Fruit fly (Drosophila melanogaster) whole organism, embryonic: ENCODE measurements around the gene Pisd.

Source experiments
- Abd-B ChIP-seq: fragments of 200-800 bp; sonication (Bioruptor generic); optimal IDR thresholded peaks from 2 replicates; lab custom pipeline; 2018; ENCODE audit warnings: missing biosample characterization, mild to moderate bottlenecking, missing genetic modification characterization, moderate library complexity
- CG10366 ChIP-seq: fragments of 200-800 bp; sonication (Bioruptor generic); IDR thresholded peaks from 2 replicates; pipeline ENCODE4 v1.3.6; 2022; ENCODE audit warnings: missing biosample characterization, missing genetic modification characterization
- CG10959 ChIP-seq: fragments of 200-800 bp; sonication (Bioruptor generic); IDR thresholded peaks from 2 replicates; pipeline ENCODE4 v1.3.6; 2022; ENCODE audit warnings: missing biosample characterization, missing genetic modification characterization
- CG11696 ChIP-seq: fragments of 200-800 bp; sonication (Bioruptor generic); IDR thresholded peaks from 2 replicates; pipeline ENCODE4 v1.3.6; 2022; ENCODE audit warnings: missing biosample characterization, missing genetic modification characterization
- CG12942 ChIP-seq: fragments of 200-800 bp; sonication (Bioruptor generic); optimal IDR thresholded peaks from 3 replicates; lab custom pipeline; 2016; ENCODE audit warnings: missing biosample characterization, missing genetic modification characterization
- CG14050 ChIP-seq: fragments of 200-800 bp; sonication (Bioruptor generic); IDR thresholded peaks from 3 replicates; pipeline ENCODE4 v1.3.6; 2022; ENCODE audit warnings: missing biosample characterization, missing genetic modification characterization
- CG15073 ChIP-seq: fragments of 200-800 bp; sonication (Bioruptor generic); optimal IDR thresholded peaks from 2 replicates; lab custom pipeline; 2016; ENCODE audit warnings: missing biosample characterization, missing genetic modification characterization
- CG15479 ChIP-seq: fragments of 200-800 bp; sonication (Bioruptor generic); optimal IDR thresholded peaks from 3 replicates; lab custom pipeline; 2019; ENCODE audit warnings: missing biosample characterization, mild to moderate bottlenecking, missing genetic modification characterization, moderate library complexity
- CG15696 ChIP-seq: fragments of 200-800 bp; sonication (Bioruptor generic); optimal IDR thresholded peaks from 2 replicates; lab custom pipeline; 2019; ENCODE audit warnings: missing biosample characterization, mild to moderate bottlenecking, missing genetic modification characterization, moderate library complexity
- CG2199 ChIP-seq: fragments of 200-800 bp; sonication (Bioruptor generic); IDR thresholded peaks from 3 replicates; pipeline ENCODE4 v1.3.6; 2022; ENCODE audit warnings: missing biosample characterization, missing genetic modification characterization
- CG32532 ChIP-seq: fragments of 200-800 bp; sonication (Bioruptor generic); IDR thresholded peaks from 2 replicates; pipeline ENCODE4 v1.3.6; 2022; ENCODE audit warnings: missing biosample characterization, missing genetic modification characterization
- CG3407 ChIP-seq: fragments of 200-800 bp; sonication (Bioruptor generic); optimal IDR thresholded peaks from 2 replicates; lab custom pipeline; 2018; ENCODE audit warnings: missing biosample characterization, mild to moderate bottlenecking, missing genetic modification characterization
- CG43689 ChIP-seq: fragments of 200-800 bp; sonication (Bioruptor generic); IDR thresholded peaks from 2 replicates; pipeline ENCODE4 v1.3.6; 2022; ENCODE audit warnings: missing biosample characterization, missing genetic modification characterization
- CG4424 ChIP-seq: fragments of 200-800 bp; sonication (Bioruptor generic); optimal IDR thresholded peaks from 3 replicates; lab custom pipeline; 2016; ENCODE audit warnings: missing biosample characterization, missing genetic modification characterization
- CG4707 ChIP-seq: fragments of 200-800 bp; sonication (Bioruptor generic); optimal IDR thresholded peaks from 2 replicates; lab custom pipeline; 2018; ENCODE audit warnings: missing biosample characterization, mild to moderate bottlenecking, missing genetic modification characterization, moderate library complexity
- CG5953 ChIP-seq: fragments of 200-800 bp; sonication (Bioruptor generic); IDR thresholded peaks from 2 replicates; pipeline ENCODE4 v1.3.6; 2022; ENCODE audit warnings: missing biosample characterization, missing genetic modification characterization
- CG7928 ChIP-seq: fragments of 200-800 bp; sonication (Bioruptor generic); optimal IDR thresholded peaks from 2 replicates; lab custom pipeline; 2017; ENCODE audit warnings: missing biosample characterization, mild to moderate bottlenecking, missing genetic modification characterization
- CoRest ChIP-seq: fragments of 200-800 bp; sonication (Bioruptor generic); optimal IDR thresholded peaks from 3 replicates; lab custom pipeline; 2018; ENCODE audit warnings: missing biosample characterization, mild to moderate bottlenecking, missing genetic modification characterization, moderate library complexity
- D ChIP-seq, 2 experiments: fragments of 200-800 bp in 1 of 2; fragments of >200 bp in 1 of 2; sonication (Bioruptor generic) in 1 of 2; optimal IDR thresholded peaks; 2 replicates in 1 of 2; 3 replicates in 1 of 2; lab custom pipeline; 2017; ENCODE audit warnings: mild to moderate bottlenecking in 1 of 2, missing biosample characterization in 1 of 2, missing genetic modification characterization in 1 of 2, missing genetic modification reagents in 1 of 2
- D19A ChIP-seq: fragments of 200-800 bp; optimal IDR thresholded peaks from 3 replicates; lab custom pipeline; 2019; ENCODE audit warnings: missing biosample characterization, mild to moderate bottlenecking, missing genetic modification characterization, moderate library complexity
- HHEX ChIP-seq: fragments of 200-800 bp; sonication (Bioruptor generic); optimal IDR thresholded peaks from 3 replicates; lab custom pipeline; 2017; ENCODE audit warnings: missing biosample characterization, mild to moderate bottlenecking, missing genetic modification characterization, missing genetic modification reagents
- Hr51 ChIP-seq, 2 experiments: fragments of 200-800 bp; sonication (Bioruptor generic); optimal IDR thresholded peaks; 2 replicates in 1 of 2; 3 replicates in 1 of 2; lab custom pipeline; 2016 to 2018; ENCODE audit warnings: missing biosample characterization in 2 of 2, missing genetic modification characterization in 2 of 2, mild to moderate bottlenecking in 1 of 2, moderate library complexity in 1 of 2
- Hr78 ChIP-seq, 2 experiments: fragments of 200-800 bp in 1 of 2; fragments of >200 bp in 1 of 2; sonication (Bioruptor generic) in 1 of 2; optimal IDR thresholded peaks; 2 replicates each; lab custom pipeline; 2017 to 2019; ENCODE audit warnings: missing biosample characterization in 2 of 2, missing genetic modification characterization in 2 of 2, mild to moderate bottlenecking in 1 of 2, moderate library complexity in 1 of 2
- Jarid2 ChIP-seq: fragments of 200-800 bp; sonication (Bioruptor generic); optimal IDR thresholded peaks from 3 replicates; lab custom pipeline; 2017; ENCODE audit warnings: mild to moderate bottlenecking, missing biosample characterization, missing genetic modification reagents, missing genetic modification characterization
- Mad ChIP-seq: fragments of 200-800 bp; sonication (Bioruptor generic); optimal IDR thresholded peaks from 2 replicates; lab custom pipeline; 2016; ENCODE audit warnings: missing biosample characterization, missing genetic modification characterization
- Mes4 ChIP-seq: fragments of 200-800 bp; sonication (Bioruptor generic); optimal IDR thresholded peaks from 2 replicates; lab custom pipeline; 2016; ENCODE audit warnings: missing biosample characterization, missing genetic modification characterization
- Myb ChIP-seq: fragments of 200-800 bp; sonication (Bioruptor generic); optimal IDR thresholded peaks from 2 replicates; lab custom pipeline; 2016; ENCODE audit warnings: missing biosample characterization, missing genetic modification characterization
- Oli ChIP-seq: fragments of 200-800 bp; sonication (Bioruptor generic); optimal IDR thresholded peaks from 2 replicates; lab custom pipeline; 2018; ENCODE audit warnings: missing biosample characterization, mild to moderate bottlenecking, missing genetic modification characterization, moderate library complexity
- Ptx1 ChIP-seq: fragments of 200-800 bp; sonication (Bioruptor generic); IDR thresholded peaks from 2 replicates; pipeline ENCODE4 v1.3.6; 2022; ENCODE audit warnings: missing biosample characterization, missing genetic modification characterization
- Rfx ChIP-seq: fragments of 200-800 bp; sonication (Bioruptor generic); IDR thresholded peaks from 2 replicates; pipeline ENCODE4 v1.3.6; 2022; ENCODE audit warnings: missing biosample characterization, missing genetic modification characterization
- Sry-β ChIP-seq: fragments of 200-800 bp; sonication (Bioruptor generic); optimal IDR thresholded peaks from 2 replicates; lab custom pipeline; 2018; ENCODE audit warnings: missing biosample characterization, mild to moderate bottlenecking, missing genetic modification characterization, moderate library complexity
- aop ChIP-seq: fragments of 200-800 bp; sonication (Bioruptor generic); IDR thresholded peaks from 2 replicates; pipeline ENCODE4 v1.3.6; 2022; ENCODE audit warnings: missing biosample characterization, missing genetic modification characterization
- ara ChIP-seq: fragments of 200-800 bp; sonication (Bioruptor generic); IDR thresholded peaks from 2 replicates; pipeline ENCODE4 v1.3.6; 2022; ENCODE audit warnings: missing biosample characterization, missing genetic modification characterization
- bab2 ChIP-seq: fragments of 200-800 bp; sonication (Bioruptor generic); optimal IDR thresholded peaks from 2 replicates; lab custom pipeline; 2016; ENCODE audit warnings: missing biosample characterization, missing genetic modification characterization
- chm ChIP-seq: fragments of 200-800 bp; sonication (Bioruptor generic); IDR thresholded peaks from 2 replicates; pipeline ENCODE4 v1.3.6; 2022; ENCODE audit warnings: missing biosample characterization, missing genetic modification characterization
- crc ChIP-seq: fragments of 200-800 bp; sonication (Bioruptor generic); optimal IDR thresholded peaks from 2 replicates; lab custom pipeline; 2016; ENCODE audit warnings: missing biosample characterization, missing genetic modification characterization
- dmrt99B ChIP-seq: fragments of 200-800 bp; sonication (Bioruptor generic); optimal IDR thresholded peaks from 2 replicates; lab custom pipeline; 2018; ENCODE audit warnings: missing biosample characterization, mild to moderate bottlenecking, missing genetic modification characterization, moderate library complexity
- en ChIP-seq: fragments of 200-800 bp; sonication (Bioruptor generic); optimal IDR thresholded peaks from 2 replicates; lab custom pipeline; 2016; ENCODE audit warnings: missing biosample characterization, missing genetic modification characterization
- ewg ChIP-seq: fragments of 200-800 bp; sonication (Bioruptor generic); optimal IDR thresholded peaks from 3 replicates; lab custom pipeline; 2017; ENCODE audit warnings: mild to moderate bottlenecking, missing biosample characterization, missing genetic modification reagents, missing genetic modification characterization
- inv ChIP-seq: fragments of 200-800 bp; sonication (Bioruptor generic); IDR thresholded peaks from 2 replicates; pipeline ENCODE4 v1.3.6; 2022; ENCODE audit warnings: missing biosample characterization, missing genetic modification characterization; ENCODE audit not compliant: partially characterized antibody
- kah ChIP-seq: fragments of 200-800 bp; sonication (Bioruptor generic); optimal IDR thresholded peaks from 2 replicates; lab custom pipeline; 2018; ENCODE audit warnings: missing biosample characterization, mild to moderate bottlenecking, missing genetic modification characterization
- knrl ChIP-seq: fragments of 200-800 bp; sonication (Bioruptor generic); IDR thresholded peaks from 3 replicates; pipeline ENCODE4 v1.3.6; 2022; ENCODE audit warnings: missing biosample characterization, missing genetic modification characterization; ENCODE audit not compliant: partially characterized antibody
- lilli ChIP-seq: fragments of 200-800 bp; sonication (Bioruptor generic); optimal IDR thresholded peaks from 3 replicates; lab custom pipeline; 2016; ENCODE audit warnings: missing biosample characterization, missing genetic modification characterization
- maf-S ChIP-seq: fragments of 200-800 bp; sonication (Bioruptor generic); optimal IDR thresholded peaks from 2 replicates; lab custom pipeline; 2016; ENCODE audit warnings: missing biosample characterization, missing genetic modification characterization
- oc ChIP-seq: fragments of 200-800 bp; sonication (Bioruptor generic); optimal IDR thresholded peaks from 2 replicates; lab custom pipeline; 2018; ENCODE audit warnings: missing biosample characterization, mild to moderate bottlenecking, missing genetic modification characterization, moderate library complexity
- odd ChIP-seq: fragments of 200-800 bp; sonication (Bioruptor generic); optimal IDR thresholded peaks from 2 replicates; lab custom pipeline; 2017; ENCODE audit warnings: missing biosample characterization, mild to moderate bottlenecking, missing genetic modification characterization
- otp ChIP-seq: fragments of 200-800 bp; sonication (Bioruptor generic); IDR thresholded peaks from 3 replicates; pipeline ENCODE4, ENCODE4 v1.3.6; 2022; ENCODE audit warnings: missing biosample characterization, missing genetic modification characterization
- pho ChIP-seq: fragments of 200-800 bp; sonication (Bioruptor generic); optimal IDR thresholded peaks from 2 replicates; lab custom pipeline; 2016; ENCODE audit warnings: missing biosample characterization, missing genetic modification characterization
- ssp ChIP-seq: fragments of 200-800 bp; sonication (Bioruptor generic); IDR thresholded peaks from 2 replicates; pipeline ENCODE4 v1.3.6; 2022; ENCODE audit warnings: missing biosample characterization, missing genetic modification characterization
- stc ChIP-seq: fragments of 200-800 bp; sonication (Bioruptor generic); IDR thresholded peaks from 2 replicates; pipeline ENCODE4 v1.3.6; 2022; ENCODE audit warnings: missing biosample characterization, missing genetic modification characterization
- twi ChIP-seq: fragments of 200-800 bp; optimal IDR thresholded peaks from 2 replicates; lab custom pipeline; 2019; ENCODE audit warnings: missing biosample characterization, mild to moderate bottlenecking, missing genetic modification characterization, moderate library complexity

Gene Pisd

dm6 chr3R:24058041-24058440 lies 7.5 kb downstream of the Pisd start, which contains the start of gene SMC1 (continued):
- TF ChIP-seq Jarid2 (GFP tag; lab: Kevin White, UChicago): no peak
- peak; percentile 77; the same call in 1 of the 2 replicates for TF ChIP-seq Rfx (GFP tag; lab: Robert Waterston, UW)
- TF ChIP-seq Abd-B (GFP tag; lab: Kevin White, UChicago): no peak
- peak; percentile 41; the same call in 1 of the 3 replicates for TF ChIP-seq CG2199 (GFP tag; lab: Robert Waterston, UW)
- TF ChIP-seq aop (GFP tag; lab: Robert Waterston, UW): no peak
- peak; percentile 68 for TF ChIP-seq Myb (GFP tag; lab: Kevin White, UChicago)
- TF ChIP-seq CG5953 (GFP tag; lab: Robert Waterston, UW): no peak
- TF ChIP-seq odd (GFP tag; lab: Kevin White, UChicago): no peak
- no peak for TF ChIP-seq twi
- no peak for TF ChIP-seq D (optimal IDR thresholded peaks at IDR 0.05; lab: Kevin White, UChicago)
- TF ChIP-seq D (GFP tag; optimal IDR thresholded peaks at IDR 0.05; lab: Kevin White, UChicago): no peak
- peak; percentile 46 for TF ChIP-seq CoRest (tag; lab: Kevin White, UChicago)
- TF ChIP-seq Sry-β (GFP tag; lab: Kevin White, UChicago): peak; percentile 21
- TF ChIP-seq CG14050 (GFP tag; lab: Robert Waterston, UW): no peak
- TF ChIP-seq CG15073 (GFP tag; lab: Kevin White, UChicago): no peak
- TF ChIP-seq inv (GFP tag; lab: Robert Waterston, UW): peak; percentile 100
- no peak for TF ChIP-seq CG3407 (GFP tag; lab: Kevin White, UChicago)
- peak; percentile 23 for TF ChIP-seq Mad (GFP tag; lab: Kevin White, UChicago)
- no peak for TF ChIP-seq CG10959 (GFP tag; lab: Robert Waterston, UW)
- TF ChIP-seq Hr51 (GFP tag; optimal IDR thresholded peaks at IDR 0.05; lab: Kevin White, UChicago): no peak
- no peak for TF ChIP-seq CG15479 (GFP tag; lab: Kevin White, UChicago)
- TF ChIP-seq CG43689: no peak
- no peak for TF ChIP-seq CG10366 (GFP tag; lab: Robert Waterston, UW)
- TF ChIP-seq ewg (GFP tag; lab: Kevin White, UChicago): no peak
- peak; percentile 100 for TF ChIP-seq knrl (GFP tag; lab: Robert Waterston, UW)
- TF ChIP-seq CG4707 (GFP tag; lab: Kevin White, UChicago): no peak
- peak; percentile 13 for TF ChIP-seq Mes4
- TF ChIP-seq CG7928 (GFP tag; lab: Kevin White, UChicago): no peak
- TF ChIP-seq oc (tag; lab: Kevin White, UChicago): no peak
- TF ChIP-seq CG12942: peak; percentile 9
- TF ChIP-seq pho: peak; percentile 64
- no peak for TF ChIP-seq Ptx1 (GFP tag; lab: Robert Waterston, UW)
- TF ChIP-seq otp (GFP tag; lab: Robert Waterston, UW): no peak
- TF ChIP-seq Hr78 (GFP tag; optimal IDR thresholded peaks at IDR 0.05; lab: Kevin White, UChicago): no peak
- no peak for TF ChIP-seq dmrt99B (tag; lab: Kevin White, UChicago)
- TF ChIP-seq HHEX (GFP tag; lab: Kevin White, UChicago): no peak
- TF ChIP-seq stc (GFP tag; lab: Robert Waterston, UW): no peak; the same call in 1 of the 2 replicates
- TF ChIP-seq D19A: peak; percentile 20
- no peak for TF ChIP-seq chm (GFP tag; lab: Robert Waterston, UW)
- TF ChIP-seq bab2: no peak
- TF ChIP-seq kah (GFP tag; lab: Kevin White, UChicago): no peak
- peak; percentile 1 for TF ChIP-seq maf-S (GFP tag; lab: Kevin White, UChicago)
- TF ChIP-seq CG11696 (GFP tag; lab: Robert Waterston, UW): no peak
- no peak for TF ChIP-seq ssp (GFP tag; lab: Robert Waterston, UW)
- peak; percentile 31 for TF ChIP-seq CG4424
- no peak for TF ChIP-seq ara (GFP tag; lab: Robert Waterston, UW)
- TF ChIP-seq lilli (GFP tag; lab: Kevin White, UChicago): peak; percentile 56
- TF ChIP-seq Oli (tag; lab: Kevin White, UChicago): no peak
- TF ChIP-seq CG32532 (GFP tag; lab: Robert Waterston, UW): peak; percentile 67
- TF ChIP-seq en: no peak
- TF ChIP-seq CG15696 (tag; lab: Kevin White, UChicago): peak; percentile 23
- TF ChIP-seq crc (GFP tag; lab: Kevin White, UChicago): no peak
